Worm (Caenorhabditis elegans) whole organism, L1 larva: ENCODE results near the gene msd-4.

ENCODE experiments used
- C04F5.9 ChIP-seq: sonication (generic microtip); optimal IDR thresholded peaks from 2 replicates; lab custom pipeline; 2016; ENCODE audit warnings: missing genetic modification characterization, missing compliant biosample characterization
- C16A3.4 ChIP-seq: fragments of 150-350 bp; optimal IDR thresholded peaks from 2 replicates; lab custom pipeline; 2014; ENCODE audit warnings: missing biosample characterization, missing genetic modification characterization
- C34B4.2 ChIP-seq: sonication (generic microtip); optimal IDR thresholded peaks from 2 replicates; lab custom pipeline; 2017; ENCODE audit warnings: mild to moderate bottlenecking, missing genetic modification characterization, missing compliant biosample characterization
- F16B12.6 ChIP-seq: fragments of 150-350 bp; optimal IDR thresholded peaks from 2 replicates; lab custom pipeline; 2014; ENCODE audit warnings: missing biosample characterization, missing genetic modification characterization
- alr-1 ChIP-seq: fragments of 200-800 bp; sonication (Bioruptor generic); optimal IDR thresholded peaks from 2 replicates; lab custom pipeline; 2018; ENCODE audit warnings: borderline replicate concordance, mild to moderate bottlenecking, missing genetic modification characterization, missing compliant biosample characterization
- blmp-1 ChIP-seq: fragments of 150-350 bp; optimal IDR thresholded peaks from 2 replicates; lab custom pipeline; 2014; ENCODE audit warnings: missing biosample characterization, missing genetic modification characterization
- ceh-63 ChIP-seq: fragments of 200-800 bp; sonication (Bioruptor generic); optimal IDR thresholded peaks from 2 replicates; lab custom pipeline; 2018; ENCODE audit warnings: mild to moderate bottlenecking, missing genetic modification characterization, missing compliant biosample characterization
- ceh-90 ChIP-seq: sonication (generic microtip); optimal IDR thresholded peaks from 2 replicates; lab custom pipeline; 2016; ENCODE audit warnings: missing genetic modification characterization, missing compliant biosample characterization
- dpl-1 ChIP-seq, 3 experiments: fragments of 150-350 bp in 2 of 3; sonication (generic microtip) in 1 of 3; optimal IDR thresholded peaks; 2 replicates each; lab custom pipeline; 2014 to 2017; ENCODE audit warnings: missing biosample characterization in 3 of 3, missing genetic modification characterization in 3 of 3, missing genetic modification reagents in 3 of 3
- dsc-1 ChIP-seq: sonication (generic microtip); optimal IDR thresholded peaks from 2 replicates; lab custom pipeline; 2016; ENCODE audit warnings: mild to moderate bottlenecking, missing genetic modification characterization, missing compliant biosample characterization
- efl-1 ChIP-seq, 4 experiments: fragments of 150-350 bp; optimal IDR thresholded peaks in 3 of 4; peaks in 1 of 4; 1 replicate in 1 of 4; 2 replicates in 3 of 4; lab custom pipeline; 2014; ENCODE audit warnings: missing biosample characterization in 2 of 4, missing genetic modification characterization in 2 of 4, missing genetic modification reagents in 2 of 4
- fkh-10 ChIP-seq: sonication (generic microtip); optimal IDR thresholded peaks from 2 replicates; lab custom pipeline; 2017; ENCODE audit warnings: missing biosample characterization, missing genetic modification reagents, missing genetic modification characterization
- fos-1 ChIP-seq: fragments of 150-350 bp; optimal IDR thresholded peaks from 2 replicates; lab custom pipeline; 2014; ENCODE audit warnings: missing biosample characterization, missing genetic modification characterization
- irx-1 ChIP-seq: sonication (generic microtip); optimal IDR thresholded peaks from 2 replicates; lab custom pipeline; 2016; ENCODE audit warnings: missing genetic modification characterization, missing compliant biosample characterization
- jun-1 ChIP-seq: fragments of 150-350 bp; optimal IDR thresholded peaks from 2 replicates; lab custom pipeline; 2014; ENCODE audit warnings: missing biosample characterization, missing genetic modification reagents, missing genetic modification characterization
- lin-13 ChIP-seq: fragments of 150-350 bp; optimal IDR thresholded peaks from 2 replicates; lab custom pipeline; 2014; ENCODE audit warnings: missing biosample characterization, missing genetic modification reagents, missing genetic modification characterization
- lir-3 ChIP-seq: sonication (generic microtip); optimal IDR thresholded peaks from 2 replicates; lab custom pipeline; 2016; ENCODE audit warnings: mild to moderate bottlenecking, missing genetic modification characterization, moderate library complexity, missing compliant biosample characterization; ENCODE audit not compliant: poor library complexity
- lsy-2 ChIP-seq, 2 experiments: fragments of 150-350 bp; optimal IDR thresholded peaks; 2 replicates each; lab custom pipeline; 2014; ENCODE audit warnings: missing biosample characterization in 2 of 2, missing genetic modification characterization in 2 of 2
- mdl-1 ChIP-seq, 2 experiments: fragments of 150-350 bp; optimal IDR thresholded peaks; 2 replicates each; lab custom pipeline; 2014 to 2017; ENCODE audit warnings: missing biosample characterization in 2 of 2, missing genetic modification characterization in 2 of 2, inconsistent platforms in 1 of 2
- nhr-19 ChIP-seq: fragments of 200-800 bp; sonication (Bioruptor generic); conservative IDR thresholded peaks from 2 replicates; pipeline ENCODE4 v1.3.6; 2022; ENCODE audit warnings: missing genetic modification characterization, missing compliant biosample characterization
- nhr-20 ChIP-seq: sonication (generic microtip); optimal IDR thresholded peaks from 2 replicates; lab custom pipeline; 2016; ENCODE audit warnings: mild to moderate bottlenecking, missing genetic modification characterization, missing compliant biosample characterization
- nhr-47 ChIP-seq: sonication (generic microtip); optimal IDR thresholded peaks from 2 replicates; lab custom pipeline; 2016; ENCODE audit warnings: mild to moderate bottlenecking, missing genetic modification characterization, moderate library complexity, missing compliant biosample characterization
- nhr-71 ChIP-seq: sonication (generic microtip); optimal IDR thresholded peaks from 2 replicates; lab custom pipeline; 2016; ENCODE audit warnings: mild to moderate bottlenecking, missing genetic modification characterization, moderate library complexity, missing compliant biosample characterization
- nhr-77 ChIP-seq: fragments of 150-350 bp; optimal IDR thresholded peaks from 2 replicates; lab custom pipeline; 2014; ENCODE audit warnings: missing biosample characterization, missing genetic modification characterization
- nhr-84 ChIP-seq: sonication (generic microtip); optimal IDR thresholded peaks from 2 replicates; lab custom pipeline; 2017; ENCODE audit warnings: missing biosample characterization, missing genetic modification characterization
- nhr-85 ChIP-seq: sonication (generic microtip); peaks from one replicate; lab custom pipeline; 2016; ENCODE audit warnings: missing genetic modification characterization, inconsistent platforms, missing compliant biosample characterization
- nhr-90 ChIP-seq: sonication (generic microtip); optimal IDR thresholded peaks from 2 replicates; lab custom pipeline; 2016; ENCODE audit warnings: mild to moderate bottlenecking, missing genetic modification characterization, missing compliant biosample characterization; ENCODE audit not compliant: poor library complexity
- pax-3 ChIP-seq: fragments of 200-800 bp; sonication (Bioruptor generic); optimal IDR thresholded peaks from 2 replicates; lab custom pipeline; 2018; ENCODE audit warnings: mild to moderate bottlenecking, missing genetic modification characterization, moderate library complexity, missing compliant biosample characterization
- rnt-1 ChIP-seq: sonication (generic microtip); optimal IDR thresholded peaks from 2 replicates; lab custom pipeline; 2016; ENCODE audit warnings: mild to moderate bottlenecking, missing genetic modification characterization, moderate library complexity, missing compliant biosample characterization
- snpc-4 ChIP-seq: fragments of 150-350 bp; optimal IDR thresholded peaks from 2 replicates; lab custom pipeline; 2014; ENCODE audit warnings: missing biosample characterization, missing genetic modification characterization
- snu-23 ChIP-seq: sonication (generic microtip); optimal IDR thresholded peaks from 2 replicates; lab custom pipeline; 2016; ENCODE audit warnings: missing genetic modification characterization, missing compliant biosample characterization
- sox-4 ChIP-seq: sonication (generic microtip); optimal IDR thresholded peaks from 2 replicates; lab custom pipeline; 2016; ENCODE audit warnings: missing genetic modification characterization, missing compliant biosample characterization
- sptf-1 ChIP-seq: fragments of 150-350 bp; optimal IDR thresholded peaks from 2 replicates; lab custom pipeline; 2014; ENCODE audit warnings: missing biosample characterization, missing genetic modification characterization
- sup-37 ChIP-seq: fragments of 200-800 bp; sonication (Bioruptor generic); optimal IDR thresholded peaks from 2 replicates; lab custom pipeline; 2018; ENCODE audit warnings: mild to moderate bottlenecking, missing genetic modification characterization, missing compliant biosample characterization
- tbx-2 ChIP-seq: sonication (generic microtip); optimal IDR thresholded peaks from 2 replicates; lab custom pipeline; 2016; ENCODE audit warnings: missing genetic modification characterization, missing compliant biosample characterization
- zag-1 ChIP-seq: fragments of 150-350 bp; optimal IDR thresholded peaks from 2 replicates; lab custom pipeline; 2014; ENCODE audit warnings: missing biosample characterization, missing genetic modification characterization
- zip-4 ChIP-seq: fragments of 200-800 bp; sonication (Bioruptor generic); optimal IDR thresholded peaks from 2 replicates; lab custom pipeline; 2018; ENCODE audit warnings: mild to moderate bottlenecking, missing genetic modification characterization, moderate library complexity, missing compliant biosample characterization
- ztf-11 ChIP-seq, 2 experiments: sonication (generic microtip); optimal IDR thresholded peaks; 2 replicates each; lab custom pipeline; 2016 to 2017; ENCODE audit warnings: missing genetic modification characterization in 2 of 2, missing biosample characterization in 1 of 2, missing compliant biosample characterization in 1 of 2

The msd-4 gene

DNA sequence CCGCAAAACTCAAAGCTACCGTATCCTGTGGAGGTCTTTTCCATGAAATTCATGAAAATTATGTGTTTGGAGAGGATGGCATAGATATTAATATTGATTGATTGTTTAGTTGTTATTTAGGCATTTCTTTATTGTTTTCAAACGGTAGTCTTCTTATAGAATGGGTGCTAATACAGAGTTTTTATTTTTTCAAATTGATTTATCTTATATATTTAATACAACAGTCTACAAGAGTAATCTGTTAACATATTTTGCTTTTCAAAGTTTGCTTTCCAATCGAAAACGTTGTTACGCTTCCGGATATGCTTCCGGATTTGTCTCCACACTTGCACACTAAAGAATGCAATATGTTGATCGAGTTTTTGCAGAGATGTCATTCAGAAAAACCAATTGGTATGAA lies 1.8 kb downstream of the msd-4 start, which contains the start of gene C35D10.17 (continued):
- no peak for TF ChIP-seq C34B4.2 (tag; lab: Kevin White, UChicago)
- no peak for TF ChIP-seq fkh-10 (GFP tag; lab: Kevin White, UChicago)
- TF ChIP-seq snpc-4 (tag; lab: Kevin White, UChicago): no peak
- no peak for TF ChIP-seq C16A3.4 (tag; lab: Kevin White, UChicago)

DNA sequence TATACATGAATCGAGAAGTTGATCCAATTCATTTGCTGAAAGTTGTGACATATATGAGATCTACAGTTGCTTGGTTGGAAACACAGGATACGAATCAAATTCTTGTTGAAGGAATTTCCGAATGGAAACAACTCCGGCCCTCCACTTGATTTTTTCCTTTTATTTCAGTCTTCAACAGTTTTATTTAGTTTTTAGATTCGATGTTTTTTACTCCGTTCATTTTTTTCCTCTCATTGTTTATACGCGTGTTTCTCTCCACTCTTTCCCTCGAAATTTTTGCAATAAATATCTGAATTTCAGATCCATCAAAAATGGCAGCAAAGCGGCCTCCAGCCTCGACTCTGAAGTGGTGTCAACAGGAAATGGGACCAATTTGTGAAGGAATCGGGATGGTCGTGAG lies 5.4 kb downstream of the msd-4 start, which contains the start of gene coq-8:
Gene coq-8 (plus strand): TSS at position 301 of the 400 bp plus-strand sequence.
- no peak for TF ChIP-seq nhr-47
- TF ChIP-seq, all 84 proteins: peak for 0

DNA sequence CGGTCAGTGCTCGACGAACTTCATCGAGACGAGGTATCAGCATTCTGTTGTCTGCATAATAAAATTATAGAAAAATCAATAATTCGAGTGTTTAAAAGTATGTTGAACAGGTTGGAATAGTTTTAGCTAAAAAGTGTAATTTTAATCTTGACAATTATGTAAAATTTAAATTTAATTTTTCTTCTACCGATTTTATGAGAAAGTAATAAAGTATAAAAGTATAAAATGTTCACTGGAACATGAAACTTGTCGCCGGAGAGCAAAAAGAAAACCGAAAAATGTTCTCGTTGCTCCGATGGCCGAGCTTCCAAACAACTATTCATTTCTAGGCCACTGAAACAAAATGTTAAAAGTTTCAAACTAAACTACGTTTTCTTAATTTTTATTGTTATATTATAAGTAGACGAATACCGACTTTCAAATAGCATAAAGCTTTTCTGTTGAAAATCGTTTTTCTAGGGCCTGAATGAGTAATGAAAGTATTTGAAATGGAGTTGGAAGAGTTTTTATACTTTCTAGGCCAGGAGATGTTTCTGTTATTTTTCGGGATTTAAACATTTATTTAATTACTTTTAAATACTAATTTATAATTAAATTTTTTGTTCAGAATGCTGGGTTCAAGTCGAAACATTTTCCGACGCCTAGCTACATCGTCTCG lies 6.7 kb downstream of the msd-4 start, which contains the start of the genes C35D10.10 and C35D10.5:
Gene C35D10.10 (minus strand): TSS at position 51 of the 658 bp plus-strand sequence.
Gene C35D10.5 (plus strand): TSS at position 608 of the 658 bp plus-strand sequence.
- TF ChIP-seq nhr-90 (tag; lab: Kevin White, UChicago) (peak; percentile 48), rnt-1 (tag; lab: Kevin White, UChicago) (peak; percentile 8), lin-13 (GFP tag; lab: Kevin White, UChicago) (no peak), dsc-1 (tag; lab: Kevin White, UChicago) (peak; percentile 7), lsy-2 (tag; optimal IDR thresholded peaks at IDR 0.05; lab: Kevin White, UChicago) (peak in 1 of 2 experiments; percentile 35), nhr-47 (peak; percentile 42), nhr-20 (tag; lab: Kevin White, UChicago) (peak; percentile 12), ztf-11 (tag; optimal IDR thresholded peaks at IDR 0.05; lab: Kevin White, UChicago) (peak in 1 of 2 experiments; percentile 39), dpl-1 (GFP tag; optimal IDR thresholded peaks at IDR 0.05; lab: Kevin White, UChicago) (peak in 2 of 3 experiments; percentile 4 to 17), tbx-2 (peak; percentile 20), nhr-71 (tag; lab: Kevin White, UChicago) (peak; percentile 34), irx-1 (tag; lab: Kevin White, UChicago) (peak; percentile 33), lir-3 (tag; lab: Kevin White, UChicago) (peak; percentile 62), zag-1 (tag; lab: Kevin White, UChicago) (no peak), zip-4 (no peak), efl-1 (optimal IDR thresholded peaks at IDR 0.05; lab: Kevin White, UChicago) (no peak), efl-1 (GFP tag; optimal IDR thresholded peaks at IDR 0.05 in 1 of 2; lab: Kevin White, UChicago) (peak in 1 of 2 experiments; percentile 27), C04F5.9 (tag; lab: Kevin White, UChicago) (no peak), snu-23 (GFP tag; lab: Kevin White, UChicago) (peak; percentile 4), sup-37 (GFP tag; lab: Kevin White, UChicago) (no peak), ceh-90 (tag; lab: Kevin White, UChicago) (peak; percentile 81)

DNA sequence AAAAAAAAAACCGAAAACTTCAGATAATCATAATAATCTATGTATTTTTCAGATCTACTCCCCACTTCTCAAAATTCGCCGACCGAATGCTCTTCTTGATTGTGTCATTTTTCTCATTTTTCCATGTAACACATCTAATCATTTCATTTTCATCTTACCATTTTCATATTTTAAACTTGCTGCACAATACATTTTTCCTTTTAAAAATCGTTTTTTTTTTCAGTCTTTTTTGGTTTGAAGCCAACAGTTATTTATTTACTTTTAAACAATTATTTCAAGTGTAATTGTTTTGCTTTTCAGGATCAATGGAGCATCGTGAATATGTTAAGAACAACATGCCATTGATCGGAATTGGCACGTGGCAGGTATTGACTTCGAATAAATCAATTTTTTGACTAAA lies 9.5 kb downstream of the msd-4 start, which contains the start of gene C35D10.6:
Gene C35D10.6 (plus strand): TSS at position 301 of the 400 bp plus-strand sequence.
- TF ChIP-seq efl-1 (optimal IDR thresholded peaks at IDR 0.05; lab: Kevin White, UChicago): no peak
- peak in 1 of 2 experiments; percentile 76 for TF ChIP-seq efl-1 (GFP tag; optimal IDR thresholded peaks at IDR 0.05 in 1 of 2; lab: Kevin White, UChicago)
- TF ChIP-seq pax-3 (tag; lab: Kevin White, UChicago): no peak

DNA sequence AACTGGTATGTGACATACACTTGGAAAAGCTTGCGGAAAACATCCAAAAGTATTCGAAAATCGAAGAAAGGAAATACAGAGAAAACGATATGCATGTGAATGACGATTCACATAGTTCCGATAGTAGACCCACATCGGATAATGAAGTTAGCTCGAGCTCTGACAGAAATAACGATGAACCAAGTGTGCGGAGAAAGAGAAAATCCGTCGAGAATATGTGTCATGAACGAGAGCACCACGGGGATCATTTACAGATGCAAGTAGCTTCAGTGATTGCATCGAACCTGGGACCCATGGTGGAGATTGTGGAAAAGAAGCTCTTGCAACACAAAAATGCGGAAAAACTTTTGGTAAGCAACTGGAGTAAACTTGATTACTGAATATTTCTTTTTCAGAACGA lies 11.6 kb downstream of the msd-4 start:
- TF ChIP-seq nhr-19 (GFP tag; lab: Robert Waterston, UW) (no peak), blmp-1 (tag; lab: Kevin White, UChicago) (no peak), zip-4 (no peak), zag-1 (tag; lab: Kevin White, UChicago) (no peak), jun-1 (tag; lab: Kevin White, UChicago) (no peak)

DNA sequence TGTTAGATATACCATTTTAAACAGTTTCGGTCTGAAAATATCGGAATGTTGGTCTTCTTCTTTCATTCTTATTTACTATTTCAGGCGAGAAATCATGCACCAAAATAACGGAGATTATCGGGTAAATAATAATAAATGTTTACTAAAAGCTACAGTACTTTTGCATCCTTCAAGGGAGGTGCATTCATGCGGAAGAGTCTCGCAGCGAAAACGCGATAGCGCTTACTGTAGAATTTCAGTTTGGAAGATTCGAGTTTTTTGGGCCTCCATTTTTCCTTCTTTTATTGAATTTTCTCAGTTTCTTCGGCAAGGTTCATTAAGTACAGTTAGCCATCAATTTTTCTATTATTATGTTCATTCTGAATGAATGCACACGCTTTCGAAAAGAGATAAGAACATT lies 12.4 kb downstream of the msd-4 start, which contains the start of gene C35D10.7:
Gene C35D10.7 (plus strand): TSS at position 85 of the 400 bp plus-strand sequence.
- TF ChIP-seq blmp-1 (tag; lab: Kevin White, UChicago): no peak
- TF ChIP-seq snpc-4 (tag; lab: Kevin White, UChicago): no peak
- TF ChIP-seq zip-4: no peak
- no peak for TF ChIP-seq sptf-1
- no peak for TF ChIP-seq nhr-77 (tag; lab: Kevin White, UChicago)
- TF ChIP-seq F16B12.6 (tag; lab: Kevin White, UChicago): no peak
- no peak for TF ChIP-seq snu-23 (GFP tag; lab: Kevin White, UChicago)
- TF ChIP-seq alr-1: no peak
- no peak for TF ChIP-seq sox-4 (tag; lab: Kevin White, UChicago)
- TF ChIP-seq nhr-85 (tag; lab: Kevin White, UChicago): no peak
- no peak for TF ChIP-seq fos-1 (tag; lab: Kevin White, UChicago)
- no peak for TF ChIP-seq lir-3 (tag; lab: Kevin White, UChicago)
- no peak for TF ChIP-seq ceh-63 (GFP tag; lab: Kevin White, UChicago)
- TF ChIP-seq nhr-84: no peak
- TF ChIP-seq mdl-1 (tag; optimal IDR thresholded peaks at IDR 0.05; lab: Kevin White, UChicago): no peak
- TF ChIP-seq, all 84 proteins: peak for 0
